Fruit fly (Drosophila melanogaster) whole organism, adult: ENCODE measurements around the gene CG5196.

ENCODE experiments used
- CG11617 ChIP-seq: fragments of 200-800 bp; sonication (Bioruptor generic); optimal IDR thresholded peaks from 2 replicates; lab custom pipeline; 2017; ENCODE audit warnings: mild to moderate bottlenecking, missing biosample characterization, missing genetic modification reagents, missing genetic modification characterization
- CG14711 ChIP-seq: fragments of 200-800 bp; sonication (Bioruptor generic); optimal IDR thresholded peaks from 2 replicates; lab custom pipeline; 2018; ENCODE audit warnings: missing biosample characterization, mild to moderate bottlenecking, missing genetic modification characterization, moderate library complexity
- CG33017 ChIP-seq: fragments of 200-800 bp; sonication (Bioruptor generic); optimal IDR thresholded peaks from 2 replicates; lab custom pipeline; 2018; ENCODE audit warnings: missing biosample characterization, mild to moderate bottlenecking, missing genetic modification characterization, moderate library complexity
- CG7045 ChIP-seq: fragments of 200-800 bp; sonication (Bioruptor generic); optimal IDR thresholded peaks from 2 replicates; lab custom pipeline; 2017; ENCODE audit warnings: missing biosample characterization, mild to moderate bottlenecking, missing genetic modification characterization
- Clk ChIP-seq: fragments of 200-800 bp; sonication (Bioruptor generic); optimal IDR thresholded peaks from 2 replicates; lab custom pipeline; 2017; ENCODE audit warnings: missing biosample characterization, missing genetic modification characterization
- bab1 ChIP-seq: fragments of 200-800 bp; sonication (Bioruptor generic); optimal IDR thresholded peaks from 3 replicates; lab custom pipeline; 2019; ENCODE audit warnings: missing biosample characterization, mild to moderate bottlenecking, missing genetic modification characterization, moderate library complexity
- kay ChIP-seq: fragments of 200-800 bp; sonication (Bioruptor generic); peaks from one replicate; lab custom pipeline; 2016; ENCODE audit warnings: missing biosample characterization, missing genetic modification characterization, borderline replicate concordance
- ovo ChIP-seq: fragments of 200-800 bp; sonication (Bioruptor generic); optimal IDR thresholded peaks from 2 replicates; lab custom pipeline; 2016; ENCODE audit warnings: missing biosample characterization, missing genetic modification characterization

- no peak for TF ChIP-seq ovo (GFP tag; lab: Kevin White, UChicago)
- no peak for TF ChIP-seq kay (GFP tag; lab: Kevin White, UChicago)
- TF ChIP-seq CG14711 (tag; lab: Kevin White, UChicago), result no peak
- no peak for TF ChIP-seq CG7045 (GFP tag; lab: Kevin White, UChicago)
- no peak for TF ChIP-seq bab1 (GFP tag; lab: Kevin White, UChicago)
- no peak for TF ChIP-seq Clk (GFP tag; lab: Kevin White, UChicago)
- no peak for TF ChIP-seq CG33017
- TF ChIP-seq CG11617 (GFP tag; lab: Kevin White, UChicago), result no peak
Measured at dm6 chr3R:12411449-12411848, 3.3 kb downstream of the CG5196 start.
